Comparison of ENCODE assay signal across 4 fruit fly cellular contexts in the genomic region with DNA sequence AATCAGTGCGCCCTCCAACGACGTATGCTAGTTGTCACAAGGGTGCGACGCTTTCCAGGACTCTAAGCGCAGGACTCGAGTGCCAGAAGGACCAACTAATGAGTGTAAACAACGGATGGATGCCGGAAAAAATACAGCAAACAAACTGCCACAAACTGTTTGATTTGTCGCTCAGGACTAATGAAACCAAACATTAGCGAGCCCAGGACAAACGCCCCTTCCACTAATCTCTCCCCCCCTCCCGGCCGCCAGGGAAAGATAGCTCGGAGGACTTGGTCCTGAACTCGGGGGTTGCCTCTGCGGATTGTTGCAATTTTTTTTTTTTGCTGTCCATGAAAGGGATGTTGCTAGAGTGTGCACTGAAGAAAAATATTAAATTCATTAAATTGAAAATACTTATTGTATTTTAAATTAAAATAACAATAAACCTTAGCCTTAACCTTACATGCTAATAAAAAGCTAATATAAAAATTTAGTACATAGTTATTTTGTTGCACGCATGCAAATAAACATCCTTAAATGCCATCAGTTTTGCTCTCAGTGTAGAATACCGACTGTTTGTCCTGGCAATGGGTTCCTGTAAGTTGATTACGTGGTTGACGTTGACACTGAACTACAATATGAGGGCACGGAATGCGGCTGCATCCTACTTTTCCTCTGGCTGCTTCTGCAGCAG.
TF ChIP-seq lines count a peak whose summit lies in the region.

No protein-coding gene starts in this region.

- TF ChIP-seq CTCF in whole organism, embryonic (GFP tag; optimal IDR thresholded peaks at IDR 0.05; lab: Kevin White, UChicago): no peak

TF ChIP-seq in whole organism, embryonic, 481 proteins besides CTCF, POLR2A, EP300 and RAD21 (continues in another document):
- TF ChIP-seq Hr51 (GFP tag; optimal IDR thresholded peaks at IDR 0.05; lab: Kevin White, UChicago): peak in 1 of 2 experiments; percentile 20
- peak; percentile 41 for TF ChIP-seq Sox102F (GFP tag; optimal IDR thresholded peaks at IDR 0.05; lab: Kevin White, UChicago)
- TF ChIP-seq Atf6 (GFP tag; IDR thresholded peaks at IDR 0.05; lab: Robert Waterston, UW): no peak
- TF ChIP-seq crol (GFP tag; IDR thresholded peaks at IDR 0.05; lab: Robert Waterston, UW): peak; percentile 83
- peak; percentile 77 for TF ChIP-seq CG9727 (GFP tag; optimal IDR thresholded peaks at IDR 0.05; lab: Kevin White, UChicago)
- peak; percentile 31 for TF ChIP-seq CoRest (tag; optimal IDR thresholded peaks at IDR 0.05; lab: Kevin White, UChicago)
- TF ChIP-seq az2 (GFP tag; optimal IDR thresholded peaks at IDR 0.05; lab: Kevin White, UChicago): peak; percentile 50
- no peak for TF ChIP-seq Dp (GFP tag; optimal IDR thresholded peaks at IDR 0.05; lab: Kevin White, UChicago)
- TF ChIP-seq mirr (GFP tag; optimal IDR thresholded peaks at IDR 0.05; lab: Kevin White, UChicago): no peak
- peak; percentile 10 for TF ChIP-seq CG5245 (GFP tag; optimal IDR thresholded peaks at IDR 0.05; lab: Kevin White, UChicago)
- peak; percentile 39; the same call in 1 of the 2 replicates for TF ChIP-seq CG4360 (GFP tag; IDR thresholded peaks at IDR 0.05; lab: Robert Waterston, UW)
- peak; percentile 53 for TF ChIP-seq CG2678 (tag; optimal IDR thresholded peaks at IDR 0.05; lab: Kevin White, UChicago)
- peak; percentile 84 for TF ChIP-seq Xrp1 (GFP tag; IDR thresholded peaks at IDR 0.05; lab: Robert Waterston, UW)
- TF ChIP-seq CG32772 (GFP tag; IDR thresholded peaks at IDR 0.05; lab: Robert Waterston, UW): peak; percentile 42; the same call in 1 of the 2 replicates
- TF ChIP-seq CG34224 (GFP tag; IDR thresholded peaks at IDR 0.05; lab: Robert Waterston, UW; ENCODE audit: partially characterized antibody): no peak
- TF ChIP-seq CG8388 (GFP tag; optimal IDR thresholded peaks at IDR 0.05; lab: Kevin White, UChicago): peak; percentile 62
- TF ChIP-seq eve (GFP tag; optimal IDR thresholded peaks at IDR 0.05; lab: Kevin White, UChicago): peak in 1 of 2 experiments; percentile 47
- TF ChIP-seq Hsf (GFP tag; optimal IDR thresholded peaks at IDR 0.05; lab: Kevin White, UChicago): peak; percentile 18
- TF ChIP-seq pros (GFP tag; optimal IDR thresholded peaks at IDR 0.05; lab: Kevin White, UChicago): peak; percentile 75
- TF ChIP-seq Hr3 (GFP tag; optimal IDR thresholded peaks at IDR 0.05; lab: Kevin White, UChicago): peak; percentile 33

TF ChIP-seq in whole organism, prepupa, 60 proteins besides CTCF, POLR2A, EP300 and RAD21:
- peak; percentile 5 for TF ChIP-seq CG10631 (GFP tag; optimal IDR thresholded peaks at IDR 0.05; lab: Kevin White, UChicago)
- TF ChIP-seq CG6792 (GFP tag; optimal IDR thresholded peaks at IDR 0.05; lab: Kevin White, UChicago): no peak
- TF ChIP-seq Smox (GFP tag; optimal IDR thresholded peaks at IDR 0.05; lab: Kevin White, UChicago): peak; percentile 2
- no peak for TF ChIP-seq Eip93F (GFP tag; optimal IDR thresholded peaks at IDR 0.05; lab: Kevin White, UChicago)
- TF ChIP-seq ss (GFP tag; optimal IDR thresholded peaks at IDR 0.05; lab: Kevin White, UChicago): no peak
- no peak for TF ChIP-seq CG8632 (GFP tag; optimal IDR thresholded peaks at IDR 0.05; lab: Kevin White, UChicago)
- no peak for TF ChIP-seq fd85E (GFP tag; optimal IDR thresholded peaks at IDR 0.05; lab: Kevin White, UChicago)
- no peak for TF ChIP-seq Ets21C (GFP tag; optimal IDR thresholded peaks at IDR 0.05; lab: Kevin White, UChicago)
- no peak for TF ChIP-seq CG15336 (GFP tag; IDR thresholded peaks at IDR 0.05; lab: Robert Waterston, UW)
- peak; percentile 6 for TF ChIP-seq Met (GFP tag; optimal IDR thresholded peaks at IDR 0.05; lab: Kevin White, UChicago)
- TF ChIP-seq fkh (GFP tag; optimal IDR thresholded peaks at IDR 0.05; lab: Kevin White, UChicago): peak; percentile 30
- TF ChIP-seq svp (GFP tag; lab: Kevin White, UChicago): peak; percentile 53
- no peak for TF ChIP-seq CG11902 (GFP tag; optimal IDR thresholded peaks at IDR 0.05; lab: Kevin White, UChicago)
- no peak for TF ChIP-seq CG6808 (GFP tag; optimal IDR thresholded peaks at IDR 0.05; lab: Kevin White, UChicago)
- peak; percentile 5 for TF ChIP-seq acj6 (GFP tag; optimal IDR thresholded peaks at IDR 0.05; lab: Kevin White, UChicago)
- no peak for TF ChIP-seq fd59A (GFP tag; optimal IDR thresholded peaks at IDR 0.05; lab: Kevin White, UChicago)
- no peak for TF ChIP-seq CG6163 (GFP tag; IDR thresholded peaks at IDR 0.05; lab: Robert Waterston, UW)
- TF ChIP-seq CG6276 (GFP tag; optimal IDR thresholded peaks at IDR 0.05; lab: Kevin White, UChicago): no peak
- TF ChIP-seq CG3032 (tag; optimal IDR thresholded peaks at IDR 0.05; lab: Kevin White, UChicago): no peak
- TF ChIP-seq CG11294 (GFP tag; IDR thresholded peaks at IDR 0.05; lab: Robert Waterston, UW): no peak

TF ChIP-seq in whole organism, pupa, 21 proteins besides CTCF, POLR2A, EP300 and RAD21:
- TF ChIP-seq CG34367 (tag; optimal IDR thresholded peaks at IDR 0.05; lab: Kevin White, UChicago): no peak
- TF ChIP-seq CG8159 (tag; optimal IDR thresholded peaks at IDR 0.05; lab: Kevin White, UChicago): peak; percentile 37
- no peak for TF ChIP-seq Pif1A (GFP tag; optimal IDR thresholded peaks at IDR 0.05; lab: Kevin White, UChicago)
- TF ChIP-seq gl (tag; optimal IDR thresholded peaks at IDR 0.05; lab: Kevin White, UChicago): no peak
- TF ChIP-seq rn (GFP tag; IDR thresholded peaks at IDR 0.05; lab: Robert Waterston, UW): no peak
- TF ChIP-seq CG9948 (tag; optimal IDR thresholded peaks at IDR 0.05; lab: Kevin White, UChicago): no peak
- no peak for TF ChIP-seq Ets98B (GFP tag; IDR thresholded peaks at IDR 0.05; lab: Robert Waterston, UW)

TF ChIP-seq in whole organism, wandering third instar larva, 38 proteins besides CTCF, POLR2A, EP300 and RAD21:
- TF ChIP-seq Sp1 (GFP tag; optimal IDR thresholded peaks at IDR 0.05; lab: Kevin White, UChicago) (peak; percentile 21), rgr (GFP tag; optimal IDR thresholded peaks at IDR 0.05; lab: Kevin White, UChicago) (no peak), foxo (GFP tag; optimal IDR thresholded peaks at IDR 0.05; lab: Kevin White, UChicago) (peak in 1 of 2 experiments; percentile 6), woc (GFP tag; optimal IDR thresholded peaks at IDR 0.05; lab: Kevin White, UChicago) (no peak), Myc (optimal IDR thresholded peaks at IDR 0.05; lab: Kevin White, UChicago) (no peak)
